Worm (Caenorhabditis elegans): ENCODE measurements around the gene T28H10.2.

DNA sequence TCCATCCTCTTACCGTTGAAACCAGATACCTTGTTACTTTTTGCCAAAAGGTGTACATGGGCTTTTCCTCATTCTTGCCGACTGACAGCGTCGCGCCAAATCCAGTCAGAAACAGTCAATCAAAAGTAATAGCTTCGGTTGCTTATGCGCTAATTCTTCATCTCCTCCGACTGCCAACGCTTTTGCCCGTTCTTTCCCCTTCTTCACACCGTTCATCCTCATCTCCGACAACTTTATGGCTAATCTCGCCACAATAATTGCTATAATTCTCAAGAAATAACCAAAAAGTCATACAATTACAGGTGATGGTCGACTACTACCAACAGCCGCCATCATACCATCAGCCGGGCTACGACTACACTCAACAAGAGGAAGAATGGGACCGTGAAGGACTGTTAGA, 34.6 kb downstream of the T28H10.2 start, which contains the start of gene atn-1:
- TF ChIP-seq nfya-1 (tag; optimal IDR thresholded peaks at IDR 0.05) (no peak), hlh-30 (tag; optimal IDR thresholded peaks at IDR 0.05; ENCODE audit: insufficient read depth) (no peak), fkh-10 (GFP tag; optimal IDR thresholded peaks at IDR 0.05) (no peak), elt-2 (tag; optimal IDR thresholded peaks at IDR 0.05) (no peak), pag-3 (tag; optimal IDR thresholded peaks at IDR 0.05; ENCODE audit: borderline replicate concordance) (no peak), che-1 (tag; optimal IDR thresholded peaks at IDR 0.05) (no peak)
